Worm (Caenorhabditis elegans) whole organism, L2 larva: Measurements from ENCODE around the gene dpy-6.

Experiments
- aly-2 ChIP-seq: fragments of 150-350 bp; optimal IDR thresholded peaks from 2 replicates; lab custom pipeline; 2014; ENCODE audit warnings: missing biosample characterization, missing genetic modification characterization
- ceh-82 ChIP-seq: fragments of 150-350 bp; optimal IDR thresholded peaks from 2 replicates; lab custom pipeline; 2014; ENCODE audit warnings: missing biosample characterization, missing genetic modification characterization
- egl-27 ChIP-seq: sonication (generic microtip); optimal IDR thresholded peaks from 3 replicates; lab custom pipeline; 2017; ENCODE audit warnings: missing biosample characterization, missing genetic modification reagents, missing genetic modification characterization
- elt-3 ChIP-seq: sonication (generic microtip); optimal IDR thresholded peaks from 2 replicates; lab custom pipeline; 2017; ENCODE audit warnings: missing biosample characterization, missing genetic modification characterization
- lin-13 ChIP-seq: fragments of 150-350 bp; optimal IDR thresholded peaks from 2 replicates; lab custom pipeline; 2014; ENCODE audit warnings: missing biosample characterization, missing genetic modification reagents, missing genetic modification characterization
- lsy-2 ChIP-seq, 2 experiments: fragments of 150-350 bp in 1 of 2; sonication (generic microtip) in 1 of 2; optimal IDR thresholded peaks; 2 replicates each; lab custom pipeline; 2014 to 2017; ENCODE audit warnings: missing biosample characterization in 2 of 2, missing genetic modification characterization in 2 of 2
- nhr-12 ChIP-seq: fragments of 150-350 bp; optimal IDR thresholded peaks from 2 replicates; lab custom pipeline; 2014; ENCODE audit warnings: missing biosample characterization, missing genetic modification characterization
- nhr-129 ChIP-seq: fragments of 150-350 bp; optimal IDR thresholded peaks from 2 replicates; lab custom pipeline; 2014; ENCODE audit warnings: missing biosample characterization, missing genetic modification characterization
- sem-4 ChIP-seq: fragments of 150-350 bp; optimal IDR thresholded peaks from 2 replicates; lab custom pipeline; 2014; ENCODE audit warnings: missing biosample characterization, missing genetic modification reagents, missing genetic modification characterization
- sma-9 ChIP-seq, 2 experiments: fragments of 150-350 bp in 1 of 2; sonication (generic microtip) in 1 of 2; optimal IDR thresholded peaks; 2 replicates each; lab custom pipeline; 2014 to 2016; ENCODE audit warnings: missing genetic modification characterization in 2 of 2, mild to moderate bottlenecking in 1 of 2, missing biosample characterization in 1 of 2, missing compliant biosample characterization in 1 of 2, missing genetic modification reagents in 1 of 2, moderate library complexity in 1 of 2
- snpc-4 ChIP-seq: fragments of 150-350 bp; optimal IDR thresholded peaks from 2 replicates; lab custom pipeline; 2014; ENCODE audit warnings: missing biosample characterization, missing genetic modification characterization
- unc-62 ChIP-seq: fragments of 150-350 bp; optimal IDR thresholded peaks from 2 replicates; lab custom pipeline; 2014; ENCODE audit warnings: missing biosample characterization, missing genetic modification reagents, missing genetic modification characterization
- ztf-1 ChIP-seq: fragments of 200-800 bp; sonication (Bioruptor generic); conservative IDR thresholded peaks from 2 replicates; pipeline ENCODE4 v1.3.6; 2022; ENCODE audit warnings: missing genetic modification characterization, missing compliant biosample characterization
- ztf-11 ChIP-seq: sonication (generic microtip); optimal IDR thresholded peaks from 2 replicates; lab custom pipeline; 2017; ENCODE audit warnings: missing biosample characterization, missing genetic modification characterization

ce11 chrX:8463889-8464444, 8.5 kb upstream of the dpy-6 start:
- TF ChIP-seq ceh-82 (tag; lab: Kevin White, UChicago) (no peak), sma-9 (GFP tag; optimal IDR thresholded peaks at IDR 0.05; lab: Kevin White, UChicago) (no peak), sma-9 (tag; optimal IDR thresholded peaks at IDR 0.05; lab: Kevin White, UChicago) (no peak), ztf-11 (no peak), elt-3 (tag; lab: Kevin White, UChicago) (no peak), ztf-1 (GFP tag; lab: Robert Waterston, UW) (no peak), unc-62 (no peak), sem-4 (no peak), lin-13 (GFP tag; lab: Kevin White, UChicago) (no peak), egl-27 (tag; lab: Kevin White, UChicago) (no peak), nhr-12 (no peak), lsy-2 (tag; optimal IDR thresholded peaks at IDR 0.05; lab: Kevin White, UChicago) (no peak), snpc-4 (no peak), nhr-129 (tag; lab: Kevin White, UChicago) (no peak), aly-2 (tag; lab: Kevin White, UChicago) (no peak)
